Worm (Caenorhabditis elegans) whole organism, dauer: Measurements from ENCODE around the gene npp-5.

ENCODE experiments used
- unc-62 ChIP-seq: sonication (generic microtip); optimal IDR thresholded peaks from 2 replicates; lab custom pipeline; 2017; ENCODE audit warnings: missing biosample characterization, missing genetic modification reagents, missing genetic modification characterization

npp-5 gene

DNA sequence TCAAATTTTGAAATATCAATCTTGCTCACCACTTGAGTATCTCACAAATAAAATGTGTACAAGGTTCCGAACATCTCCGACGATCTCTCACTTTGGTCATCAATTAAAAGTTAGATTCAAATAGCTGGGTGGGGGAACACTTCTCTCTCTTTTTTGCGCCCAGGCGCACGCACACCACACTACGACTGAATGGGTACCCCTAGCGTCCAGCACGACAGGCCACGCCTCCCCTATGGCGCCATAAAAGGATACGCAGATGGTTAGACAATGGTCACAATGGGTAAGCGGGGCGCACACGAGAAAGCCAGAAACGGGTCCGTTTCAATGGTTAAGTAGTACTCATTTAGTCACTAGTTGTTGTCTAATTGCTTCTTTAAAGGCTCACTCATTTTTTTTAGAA is 30.3 kb upstream of the npp-5 start:
- TF ChIP-seq unc-62, result no peak

DNA sequence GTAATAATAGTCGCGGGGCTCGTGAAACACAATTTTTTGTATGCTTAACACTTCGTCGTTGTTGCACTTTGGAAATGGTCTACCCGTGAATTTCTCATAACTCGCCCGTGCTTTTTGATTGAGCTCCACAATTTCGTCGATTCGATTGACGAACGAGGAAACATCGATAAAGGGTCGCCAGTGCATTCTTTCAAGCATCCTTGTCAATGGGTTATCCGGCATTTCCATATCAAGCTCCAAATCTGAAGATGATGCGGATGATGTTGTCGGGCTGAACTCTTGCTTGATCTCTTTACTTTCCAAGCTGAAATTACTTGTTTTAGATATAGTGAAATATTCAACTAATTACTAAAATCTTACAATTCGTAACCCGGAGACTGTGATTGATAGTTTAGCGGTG is 28.3 kb upstream of the npp-5 start:
- no peak for TF ChIP-seq unc-62

- TF ChIP-seq unc-62, result no peak
These were observed 23.0 kb upstream of the npp-5 start for ce11 chrII:11622605-11623004.

- no peak for TF ChIP-seq unc-62
These were observed 22.0 kb upstream of the npp-5 start for ce11 chrII:11621576-11621975.

- TF ChIP-seq unc-62, result no peak
These were observed 21.1 kb upstream of the npp-5 start for ce11 chrII:11620630-11621246.

ce11 chrII:11619895-11620439 is 20.4 kb upstream of the npp-5 start:
- TF ChIP-seq unc-62, result peak; percentile 2

DNA sequence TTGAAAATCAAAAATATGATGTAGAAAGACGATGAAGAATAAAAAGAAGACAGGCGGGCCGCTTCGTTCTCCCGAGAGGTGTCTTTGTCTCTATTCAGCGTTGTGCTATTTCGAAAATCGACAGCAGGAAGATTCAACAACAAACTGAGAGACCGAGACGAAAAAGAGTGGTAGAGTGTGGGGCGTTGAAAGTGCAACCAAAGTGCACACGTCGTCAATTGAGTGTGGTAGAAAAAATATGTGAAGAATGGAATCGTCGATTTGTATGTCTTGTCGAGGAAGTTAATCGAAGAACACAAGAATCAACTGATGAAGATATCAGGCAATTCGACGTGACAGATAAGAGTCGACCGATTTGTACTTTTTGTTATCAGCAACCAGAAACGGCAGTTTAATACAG is 19.6 kb upstream of the npp-5 start:
- TF ChIP-seq unc-62, result no peak

DNA sequence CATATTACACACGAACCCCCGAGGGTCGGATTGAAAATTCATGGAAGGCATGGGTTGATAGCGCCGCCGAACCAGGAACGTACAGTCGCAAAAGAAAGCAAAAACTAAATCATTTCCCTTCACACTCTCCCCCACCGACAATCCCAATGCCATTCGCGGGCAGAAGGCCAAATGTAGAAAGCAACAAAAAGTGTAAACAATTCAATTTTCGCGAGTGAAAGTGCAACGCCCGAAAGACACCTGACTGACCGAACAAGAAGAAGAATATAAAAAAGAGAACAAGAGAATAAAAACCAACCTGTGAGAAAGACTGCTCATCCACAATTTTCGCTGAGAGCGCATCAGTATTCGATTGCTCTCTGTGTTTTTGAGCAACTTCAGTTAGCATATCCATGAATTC is 18.1 kb upstream of the npp-5 start:
- TF ChIP-seq unc-62, result no peak

- no peak for TF ChIP-seq unc-62
These were observed 16.8 kb upstream of the npp-5 start for ce11 chrII:11616333-11616942.

DNA sequence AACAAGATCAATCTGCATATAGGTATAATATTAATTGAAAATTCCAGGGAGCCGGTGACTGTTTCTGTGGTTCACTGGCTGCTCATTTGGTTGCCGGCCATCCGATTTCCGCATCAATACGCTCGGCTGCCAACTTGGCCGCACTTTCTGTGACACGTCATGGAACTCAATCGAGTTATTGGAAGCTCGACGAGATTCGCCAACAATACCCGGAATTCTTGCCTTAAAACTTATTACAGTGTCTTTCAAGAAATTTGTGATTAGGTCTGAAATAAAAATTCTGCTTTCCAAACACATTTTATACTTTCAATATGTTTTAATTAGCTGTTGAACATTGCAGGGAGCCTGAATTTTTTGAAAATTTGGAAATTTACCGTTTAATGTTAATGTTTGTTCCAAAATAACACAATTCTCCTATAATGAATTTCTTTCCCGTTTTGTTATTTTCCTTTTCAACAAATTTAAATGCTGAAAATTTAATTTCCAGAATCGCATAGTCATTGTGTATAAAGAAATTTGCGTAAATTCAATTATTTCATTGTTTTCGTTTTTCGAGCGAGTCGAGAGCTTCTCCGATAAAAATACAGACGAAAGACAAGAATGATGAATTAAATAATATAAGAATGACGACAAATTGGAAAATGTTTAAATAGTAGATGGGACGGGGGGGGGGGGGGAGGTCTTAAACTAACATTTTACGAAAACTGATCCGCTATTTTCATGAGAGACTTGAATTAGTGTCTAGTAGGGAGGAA is 14.7 kb upstream of the npp-5 start:
- TF ChIP-seq unc-62, result no peak

DNA sequence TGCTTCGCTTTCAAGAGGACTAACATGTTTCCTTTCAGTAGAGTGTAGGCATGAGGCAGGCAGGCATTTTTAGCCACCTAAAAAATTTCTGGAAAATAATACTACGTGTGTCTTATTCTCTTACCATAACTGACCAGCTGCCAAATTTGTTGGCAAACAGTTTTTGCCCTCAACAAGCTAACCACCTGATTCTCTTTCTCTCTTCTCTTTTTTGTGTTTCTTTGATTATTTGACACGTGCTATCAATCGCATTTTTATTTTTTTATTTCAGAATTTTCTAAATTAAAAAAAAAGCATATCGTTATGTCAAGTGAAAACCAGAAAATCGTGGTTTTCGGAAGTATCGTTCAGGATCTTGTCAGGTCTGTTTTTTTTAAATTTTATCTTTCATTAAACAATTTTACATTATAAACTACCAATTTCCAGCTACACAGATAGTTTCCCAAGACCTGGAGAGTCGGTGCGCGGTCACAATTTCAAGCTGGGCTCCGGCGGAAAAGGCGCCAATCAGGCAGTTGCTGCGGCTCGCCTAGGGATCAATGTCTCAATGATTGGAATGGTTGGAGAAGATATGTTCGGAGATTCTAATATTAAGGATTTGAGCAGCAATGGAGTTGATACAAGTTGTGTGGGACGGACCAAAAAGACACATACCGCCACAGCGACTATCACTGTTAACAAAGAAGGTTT is 12.6 kb upstream of the npp-5 start, which contains the start of gene F07A11.5:
Gene F07A11.5, plus strand, starts transcription at position 267 of the 690 bp plus-strand sequence.
- TF ChIP-seq unc-62, result no peak

- TF ChIP-seq unc-62, result no peak
These were observed 11.9 kb upstream of the npp-5 start for ce11 chrII:11611462-11611861.

- no peak for TF ChIP-seq unc-62
These were observed 5.0 kb upstream of the npp-5 start for ce11 chrII:11604613-11605012.

DNA sequence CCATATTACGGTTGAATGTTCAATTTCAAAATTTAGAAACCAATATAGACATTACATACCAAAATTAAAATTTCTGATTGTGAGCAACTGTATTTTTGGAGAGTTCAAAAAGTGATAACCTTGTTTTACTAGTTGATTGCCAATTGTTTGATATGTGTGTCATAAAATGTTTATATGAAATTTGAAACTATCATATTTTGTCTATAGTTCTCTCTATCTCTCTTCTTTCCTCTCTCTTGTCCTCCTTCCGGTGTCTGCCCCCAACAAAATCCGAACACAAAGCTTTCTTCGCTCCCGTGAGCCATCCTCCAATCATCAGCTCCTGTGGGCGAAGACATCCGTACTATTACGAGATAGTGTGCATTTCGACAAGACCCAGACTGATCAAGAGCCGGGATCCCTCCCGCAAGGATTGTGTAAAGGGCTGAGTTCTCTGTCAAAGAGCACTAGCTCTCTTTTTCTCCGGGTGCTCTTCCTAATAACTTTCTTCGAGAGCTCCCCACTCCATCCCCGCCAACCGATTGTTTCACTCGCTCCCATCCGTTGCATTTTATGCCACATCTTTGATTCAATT is 2.9 kb upstream of the npp-5 start:
- no peak for TF ChIP-seq unc-62

DNA sequence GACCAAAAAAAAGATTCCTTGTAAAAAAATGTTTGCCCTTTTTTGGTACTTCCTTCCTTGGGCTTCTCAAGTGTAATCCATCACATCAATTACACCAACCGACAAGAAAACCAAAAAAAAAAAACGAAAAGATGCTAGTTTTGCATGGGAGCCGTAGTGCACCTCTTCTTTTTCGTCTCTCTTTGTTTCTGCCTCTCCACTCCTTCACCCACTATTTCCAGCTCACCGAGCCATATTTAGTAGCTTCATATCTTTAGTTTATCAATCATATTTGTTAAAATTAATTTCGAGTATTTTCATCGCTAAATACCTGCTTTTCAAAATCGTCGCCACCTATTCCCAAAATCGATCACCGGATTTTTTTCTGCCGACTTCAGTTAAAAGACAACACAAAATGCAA is 1.1 kb upstream of the npp-5 start, which contains the start of gene F07A11.4:
Gene F07A11.4, plus strand, starts transcription at position 301 of the 400 bp plus-strand sequence.
- TF ChIP-seq unc-62, result no peak

ce11 chrII:11596157-11596740 is 3.4 kb downstream of the npp-5 start:
- no peak for TF ChIP-seq unc-62
